Fruit fly (Drosophila melanogaster): ENCODE data around the gene CG34409.

DNA sequence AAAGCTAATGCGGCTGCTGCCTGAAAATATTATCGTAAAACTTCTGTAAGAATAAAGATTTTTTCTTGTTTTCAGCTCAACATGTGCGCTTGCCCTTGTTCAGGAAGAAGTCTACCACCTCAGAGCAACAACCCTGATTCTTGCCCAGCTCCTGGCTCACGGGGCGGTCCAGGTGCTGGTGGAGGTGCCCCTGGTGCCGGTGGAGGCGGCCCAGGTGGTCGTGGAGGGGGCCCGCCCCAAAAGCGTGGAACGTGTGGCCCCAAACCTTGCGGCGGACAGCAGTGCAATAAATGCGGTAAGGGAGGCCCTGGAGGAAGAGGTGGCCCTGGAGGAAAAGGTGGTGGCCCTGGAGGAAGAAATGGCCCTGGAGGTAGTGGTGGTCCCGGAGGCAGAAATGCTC, 2.2 kb downstream of the CG34409 start:
- TF ChIP-seq bab1 (GFP tag; optimal IDR thresholded peaks at IDR 0.05) (no peak), pad (GFP tag; optimal IDR thresholded peaks at IDR 0.05) (no peak), ovo (GFP tag; optimal IDR thresholded peaks at IDR 0.05) (no peak), CG7045 (GFP tag; optimal IDR thresholded peaks at IDR 0.05) (no peak), toe (GFP tag; optimal IDR thresholded peaks at IDR 0.05) (no peak), cnc (optimal IDR thresholded peaks at IDR 0.05) (no peak), CG33017 (tag; optimal IDR thresholded peaks at IDR 0.05) (no peak), cic (GFP tag; optimal IDR thresholded peaks at IDR 0.05) (no peak), Crg-1 (GFP tag; optimal IDR thresholded peaks at IDR 0.05) (no peak), kay (GFP tag; ENCODE audit: borderline replicate concordance) (no peak), CG5204 (GFP tag; optimal IDR thresholded peaks at IDR 0.05) (no peak), CG1620 (GFP tag; optimal IDR thresholded peaks at IDR 0.05) (no peak), Hr96 (GFP tag; optimal IDR thresholded peaks at IDR 0.05) (no peak)

Data from whole organism, adult.